Worm (Caenorhabditis elegans) whole organism, L3 larva: ENCODE results near the gene R12B2.7.

ENCODE experiments used
- R02D3.7 ChIP-seq: fragments of 150-350 bp; optimal IDR thresholded peaks from 2 replicates; lab custom pipeline; 2014; ENCODE audit warnings: missing biosample characterization, missing genetic modification characterization
- ZK546.5 ChIP-seq: sonication (generic microtip); optimal IDR thresholded peaks from 2 replicates; lab custom pipeline; 2017; ENCODE audit warnings: missing biosample characterization, missing genetic modification characterization
- ama-1 ChIP-seq: fragments of 150-350 bp; optimal IDR thresholded peaks from 2 replicates; lab custom pipeline; 2018
- ceh-16 ChIP-seq: sonication (generic microtip); optimal IDR thresholded peaks from 2 replicates; lab custom pipeline; 2017; ENCODE audit warnings: missing biosample characterization, missing genetic modification characterization
- ceh-28 ChIP-seq: fragments of 150-350 bp; optimal IDR thresholded peaks from 2 replicates; lab custom pipeline; 2014; ENCODE audit warnings: missing biosample characterization, missing genetic modification reagents, missing genetic modification characterization
- ceh-9 ChIP-seq: sonication (generic microtip); optimal IDR thresholded peaks from 2 replicates; lab custom pipeline; 2018; ENCODE audit warnings: missing biosample characterization, missing genetic modification characterization
- daf-12 ChIP-seq: fragments of 150-350 bp; optimal IDR thresholded peaks from 2 replicates; lab custom pipeline; 2014; ENCODE audit warnings: missing biosample characterization, missing genetic modification reagents, missing genetic modification characterization
- egl-27 ChIP-seq: sonication (generic microtip); optimal IDR thresholded peaks from 4 replicates; lab custom pipeline; 2017; ENCODE audit warnings: missing biosample characterization, missing genetic modification reagents, missing genetic modification characterization
- egl-5 ChIP-seq: fragments of 150-350 bp; optimal IDR thresholded peaks from 2 replicates; lab custom pipeline; 2017; ENCODE audit warnings: missing biosample characterization, missing genetic modification reagents, missing genetic modification characterization, inconsistent platforms
- elt-2 ChIP-seq: sonication (generic microtip); optimal IDR thresholded peaks from 2 replicates; lab custom pipeline; 2016; ENCODE audit warnings: missing genetic modification reagents, mild to moderate bottlenecking, missing genetic modification characterization, missing compliant biosample characterization
- elt-3 ChIP-seq, 3 experiments: fragments of 150-350 bp in 1 of 3; sonication (generic microtip) in 2 of 3; optimal IDR thresholded peaks; 2 replicates in 2 of 3; 4 replicates in 1 of 3; lab custom pipeline; 2014 to 2017; ENCODE audit warnings: missing biosample characterization in 3 of 3, missing genetic modification characterization in 3 of 3
- eor-1 ChIP-seq, 2 experiments: fragments of 150-350 bp; optimal IDR thresholded peaks; 2 replicates each; lab custom pipeline; 2014 to 2018; ENCODE audit warnings: missing biosample characterization in 2 of 2, missing genetic modification characterization in 2 of 2
- fkh-10 ChIP-seq: sonication (generic microtip); optimal IDR thresholded peaks from 2 replicates; lab custom pipeline; 2017; ENCODE audit warnings: missing biosample characterization, missing genetic modification reagents, missing genetic modification characterization
- fkh-2 ChIP-seq: fragments of 150-350 bp; optimal IDR thresholded peaks from 2 replicates; lab custom pipeline; 2014; ENCODE audit warnings: missing biosample characterization, missing genetic modification reagents, missing genetic modification characterization
- fos-1 ChIP-seq: fragments of 150-350 bp; optimal IDR thresholded peaks from 2 replicates; lab custom pipeline; 2014; ENCODE audit warnings: missing biosample characterization, missing genetic modification characterization
- hmg-11 ChIP-seq: sonication (generic microtip); optimal IDR thresholded peaks from 2 replicates; lab custom pipeline; 2016; ENCODE audit warnings: missing genetic modification characterization, missing compliant biosample characterization
- lin-15B ChIP-seq: fragments of 150-350 bp; optimal IDR thresholded peaks from 2 replicates; lab custom pipeline; 2014; ENCODE audit warnings: missing biosample characterization, missing genetic modification characterization
- lin-39 ChIP-seq: fragments of 150-350 bp; optimal IDR thresholded peaks from 2 replicates; lab custom pipeline; 2018; ENCODE audit warnings: missing biosample characterization, missing genetic modification reagents, missing genetic modification characterization
- lsy-12 ChIP-seq: sonication (generic microtip); optimal IDR thresholded peaks from 2 replicates; lab custom pipeline; 2016; ENCODE audit warnings: mild to moderate bottlenecking, missing genetic modification characterization, missing compliant biosample characterization
- nfya-1 ChIP-seq: sonication (generic microtip); optimal IDR thresholded peaks from 2 replicates; lab custom pipeline; 2017; ENCODE audit warnings: missing genetic modification characterization, mild to moderate bottlenecking, missing compliant biosample characterization, antibody characterized with exemption, moderate library complexity; ENCODE audit not compliant: insufficient read depth
- nhr-12 ChIP-seq: fragments of 150-350 bp; optimal IDR thresholded peaks from 2 replicates; lab custom pipeline; 2014; ENCODE audit warnings: missing biosample characterization, missing genetic modification characterization
- nhr-25 ChIP-seq: sonication (generic microtip); optimal IDR thresholded peaks from 2 replicates; lab custom pipeline; 2017; ENCODE audit warnings: missing biosample characterization, missing genetic modification characterization
- nhr-67 ChIP-seq: fragments of 150-350 bp; optimal IDR thresholded peaks from 2 replicates; lab custom pipeline; 2014; ENCODE audit warnings: missing biosample characterization, missing genetic modification characterization
- nhr-76 ChIP-seq: fragments of 150-350 bp; sonication (generic microtip); optimal IDR thresholded peaks from 5 replicates; lab custom pipeline; 2014; ENCODE audit warnings: missing biosample characterization, missing genetic modification characterization
- nhr-77 ChIP-seq: fragments of 150-350 bp; optimal IDR thresholded peaks from 2 replicates; lab custom pipeline; 2014; ENCODE audit warnings: missing biosample characterization, missing genetic modification characterization
- pha-4 ChIP-seq: fragments of 150-350 bp; optimal IDR thresholded peaks from 2 replicates; lab custom pipeline; 2014; ENCODE audit warnings: missing biosample characterization, missing genetic modification reagents, missing genetic modification characterization
- skn-1 ChIP-seq: fragments of 150-350 bp; optimal IDR thresholded peaks from 2 replicates; lab custom pipeline; 2014; ENCODE audit warnings: missing biosample characterization, missing genetic modification characterization
- snpc-4 ChIP-seq: fragments of 150-350 bp; optimal IDR thresholded peaks from 2 replicates; lab custom pipeline; 2014; ENCODE audit warnings: missing biosample characterization, missing genetic modification characterization
- unc-39 ChIP-seq: sonication (generic microtip); optimal IDR thresholded peaks from 4 replicates; lab custom pipeline; 2017; ENCODE audit warnings: missing biosample characterization, missing genetic modification characterization
- unc-62 ChIP-seq: fragments of 150-350 bp; sonication (generic microtip); optimal IDR thresholded peaks from 4 replicates; lab custom pipeline; 2014; ENCODE audit warnings: missing biosample characterization, missing genetic modification reagents, missing genetic modification characterization
- zag-1 ChIP-seq: fragments of 150-350 bp; optimal IDR thresholded peaks from 2 replicates; lab custom pipeline; 2014; ENCODE audit warnings: missing biosample characterization, missing genetic modification characterization
- ztf-11 ChIP-seq: fragments of 150-350 bp; optimal IDR thresholded peaks from 2 replicates; lab custom pipeline; 2014; ENCODE audit warnings: missing biosample characterization, missing genetic modification characterization

The R12B2.7 gene

ce11 chrIII:5790550-5790949 is 24.3 kb upstream of the R12B2.7 start, which contains the start of gene rev-3:
TSS of gene rev-3 (minus strand) at chrIII:5790650.
- TF ChIP-seq lin-39 = no peak
- no peak for TF ChIP-seq ama-1 (lab: Kevin White, UChicago)
- TF ChIP-seq unc-62 (GFP tag; lab: Kevin White, UChicago) = no peak
- no peak for TF ChIP-seq ceh-9
- TF ChIP-seq lsy-12 (tag; lab: Kevin White, UChicago) = no peak
- no peak for TF ChIP-seq egl-27
- TF ChIP-seq elt-3 (tag; optimal IDR thresholded peaks at IDR 0.05; lab: Kevin White, UChicago) = no peak
- no peak for TF ChIP-seq zag-1 (tag; lab: Kevin White, UChicago)
- TF ChIP-seq fkh-10 (GFP tag; lab: Kevin White, UChicago) = no peak
- TF ChIP-seq ZK546.5 = no peak
- no peak for TF ChIP-seq ceh-28

- no peak for TF ChIP-seq ztf-11 (tag; lab: Kevin White, UChicago)
- TF ChIP-seq elt-2 (tag; lab: Kevin White, UChicago) = no peak
- TF ChIP-seq nhr-67 (tag; lab: Kevin White, UChicago) = no peak
- no peak for TF ChIP-seq R02D3.7 (tag; lab: Kevin White, UChicago)
- TF ChIP-seq ceh-16 (tag; lab: Kevin White, UChicago) = no peak
- no peak for TF ChIP-seq snpc-4 (tag; lab: Kevin White, UChicago)
- TF ChIP-seq fos-1 (tag; lab: Kevin White, UChicago) = no peak
- TF ChIP-seq nhr-12 (tag; lab: Kevin White, UChicago) = no peak
- no peak for TF ChIP-seq fkh-2 (tag; lab: Kevin White, UChicago)
These were observed 19.9 kb upstream of the R12B2.7 start for ce11 chrIII:5794982-5795381.

- TF ChIP-seq egl-5 (tag; lab: Kevin White, UChicago) (no peak), zag-1 (tag; lab: Kevin White, UChicago) (no peak), pha-4 (no peak), daf-12 (no peak), elt-3 (tag; optimal IDR thresholded peaks at IDR 0.05; lab: Kevin White, UChicago) (no peak), unc-39 (no peak), nhr-12 (tag; lab: Kevin White, UChicago) (no peak), nhr-67 (tag; lab: Kevin White, UChicago) (no peak), ztf-11 (tag; lab: Kevin White, UChicago) (no peak), egl-27 (no peak)
- TF ChIP-seq, all 47 proteins: peak for 0
These were observed 16.1 kb upstream of the R12B2.7 start, which contains the start of gene ceh-10 for ce11 chrIII:5798747-5799146. TSS of gene ceh-10 (plus strand) at chrIII:5799047.

ce11 chrIII:5802971-5803370 is 11.9 kb upstream of the R12B2.7 start, which contains the start of the genes polq-1 and him-10:
TSS of gene polq-1 (minus strand) at chrIII:5803160.
TSS of gene him-10 (plus strand) at chrIII:5803260.
- TF ChIP-seq pha-4 (no peak), nfya-1 (tag; lab: Kevin White, UChicago) (peak; percentile 42), lin-15B (peak; percentile 20)

- no peak for TF ChIP-seq lsy-12 (tag; lab: Kevin White, UChicago)
- no peak for TF ChIP-seq nhr-76 (tag; lab: Kevin White, UChicago)
- TF ChIP-seq skn-1 = no peak
- TF ChIP-seq nhr-77 (tag; lab: Kevin White, UChicago) = no peak
- TF ChIP-seq ama-1 (lab: Kevin White, UChicago) = no peak
- TF ChIP-seq nhr-25 (tag; lab: Kevin White, UChicago) = no peak
- no peak for TF ChIP-seq unc-62 (GFP tag; lab: Kevin White, UChicago)
- no peak for TF ChIP-seq lin-39
- no peak for TF ChIP-seq lin-15B
- TF ChIP-seq unc-39 = no peak
- no peak for TF ChIP-seq elt-2 (tag; lab: Kevin White, UChicago)
- TF ChIP-seq elt-3 (tag; optimal IDR thresholded peaks at IDR 0.05; lab: Kevin White, UChicago) = no peak
- no peak for TF ChIP-seq ceh-9
- TF ChIP-seq ZK546.5 = no peak
These were observed 9.6 kb upstream of the R12B2.7 start, which contains the start of gene R12B2.3 for ce11 chrIII:5805273-5805672. TSS of gene R12B2.3 (plus strand) at chrIII:5805573.

- TF ChIP-seq eor-1 (tag; optimal IDR thresholded peaks at IDR 0.05; lab: Kevin White, UChicago) = no peak
- TF ChIP-seq hmg-11 = peak; percentile 6
- TF ChIP-seq, all 47 proteins: peak for 1
These were observed 8.1 kb upstream of the R12B2.7 start, which contains the start of gene R12B2.2 for ce11 chrIII:5806720-5807119. TSS of gene R12B2.2 (plus strand) at chrIII:5807020.
